Fruit fly (Drosophila melanogaster): ENCODE data around the gene CG3123.

dm6 chr2L:2812137-2812536 is 13.2 kb downstream of the CG3123 start, which contains the start of gene CG2964:
- TF ChIP-seq CG8478 (optimal IDR thresholded peaks at IDR 0.05) (no peak), CTCF (optimal IDR thresholded peaks at IDR 0.05) (no peak)

Data from S2 (cell line).